Worm (Caenorhabditis elegans) whole organism, L2 larva: ENCODE results near the gene gtl-1.

Source experiments
- elt-3 ChIP-seq: sonication (generic microtip); optimal IDR thresholded peaks from 2 replicates; lab custom pipeline; 2017; ENCODE audit warnings: missing biosample characterization, missing genetic modification characterization
- nhr-23 ChIP-seq: fragments of 150-350 bp; optimal IDR thresholded peaks from 2 replicates; lab custom pipeline; 2014; ENCODE audit warnings: missing biosample characterization, missing genetic modification reagents, missing genetic modification characterization
- unc-39 ChIP-seq: fragments of 150-350 bp; optimal IDR thresholded peaks from 2 replicates; lab custom pipeline; 2014; ENCODE audit warnings: missing biosample characterization, missing genetic modification characterization

DNA sequence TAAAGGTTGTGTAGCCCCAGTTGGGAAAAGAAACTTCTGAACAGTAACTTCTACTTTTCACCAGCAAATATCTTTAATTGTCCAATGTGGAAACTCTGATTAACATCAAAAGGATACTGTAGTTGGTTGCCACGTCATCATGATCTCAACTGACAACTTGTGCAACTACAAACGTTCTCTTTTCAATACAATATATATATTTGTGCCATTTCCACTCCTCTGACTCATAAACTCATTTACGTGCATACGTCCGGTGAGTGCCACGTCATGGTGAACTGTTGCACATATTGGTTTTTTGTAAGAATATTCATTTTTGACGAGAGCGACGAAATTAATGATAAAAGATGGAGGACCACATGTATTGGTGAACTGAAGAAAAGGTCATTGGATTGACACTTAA, 48.4 kb upstream of the gtl-1 start:
- TF ChIP-seq nhr-23 (tag; lab: Kevin White, UChicago) (no peak), unc-39 (tag; lab: Kevin White, UChicago) (no peak), elt-3 (tag; lab: Kevin White, UChicago) (no peak)
